Worm (Caenorhabditis elegans) whole organism, early embryonic: ENCODE measurements around the gene pat-3.

Experiments
- B0310.2 ChIP-seq: sonication (generic microtip); optimal IDR thresholded peaks from 2 replicates; lab custom pipeline; 2016; ENCODE audit warnings: mild to moderate bottlenecking, missing genetic modification characterization, missing compliant biosample characterization
- F13C5.2 ChIP-seq: sonication (generic microtip); optimal IDR thresholded peaks from 2 replicates; lab custom pipeline; 2017; ENCODE audit warnings: mild to moderate bottlenecking, missing genetic modification characterization, inconsistent platforms, missing compliant biosample characterization
- aly-1 ChIP-seq: sonication (generic microtip); optimal IDR thresholded peaks from 2 replicates; lab custom pipeline; 2016; ENCODE audit warnings: missing genetic modification characterization, missing compliant biosample characterization
- ama-1 ChIP-seq: fragments of 150-350 bp; optimal IDR thresholded peaks from 2 replicates; lab custom pipeline; 2014
- ceh-13 ChIP-seq: fragments of 200-800 bp; sonication (Bioruptor generic); optimal IDR thresholded peaks from 2 replicates; lab custom pipeline; 2018; ENCODE audit warnings: mild to moderate bottlenecking, missing genetic modification characterization, missing compliant biosample characterization
- ceh-36 ChIP-seq: sonication (generic microtip); optimal IDR thresholded peaks from 2 replicates; lab custom pipeline; 2016; ENCODE audit warnings: missing genetic modification characterization, inconsistent platforms, missing compliant biosample characterization
- ets-7 ChIP-seq: sonication (generic microtip); optimal IDR thresholded peaks from 2 replicates; lab custom pipeline; 2016; ENCODE audit warnings: missing genotype, missing genetic modification characterization, missing compliant biosample characterization
- flt-1 ChIP-seq: fragments of 200-800 bp; sonication (Bioruptor generic); IDR thresholded peaks from 2 replicates; pipeline ENCODE4 v1.3.6; 2022; ENCODE audit warnings: missing genetic modification characterization, missing compliant biosample characterization
- hmbx-1 ChIP-seq: sonication (generic microtip); optimal IDR thresholded peaks from 2 replicates; lab custom pipeline; 2016; ENCODE audit warnings: mild to moderate bottlenecking, missing genetic modification characterization, missing compliant biosample characterization
- hmg-4 ChIP-seq: fragments of 200-800 bp; sonication (Bioruptor generic); optimal IDR thresholded peaks from 2 replicates; lab custom pipeline; 2018; ENCODE audit warnings: mild to moderate bottlenecking, missing genetic modification characterization, missing compliant biosample characterization
- hnd-1 ChIP-seq: sonication (generic microtip); optimal IDR thresholded peaks from 2 replicates; lab custom pipeline; 2016; ENCODE audit warnings: missing genetic modification characterization, missing compliant biosample characterization
- pes-1 ChIP-seq: fragments of 200-800 bp; sonication (Bioruptor generic); IDR thresholded peaks from 2 replicates; pipeline ENCODE4 v1.3.6; 2022; ENCODE audit warnings: missing genetic modification reagents, missing genetic modification characterization, missing compliant biosample characterization
- scrt-1 ChIP-seq: fragments of 200-800 bp; sonication (Bioruptor generic); IDR thresholded peaks from 2 replicates; pipeline ENCODE4 v1.3.6; 2022; ENCODE audit warnings: missing genetic modification characterization, missing compliant biosample characterization
- sea-1 ChIP-seq: fragments of 200-800 bp; sonication (Bioruptor generic); conservative IDR thresholded peaks from 2 replicates; pipeline ENCODE4 v1.3.6; 2022; ENCODE audit warnings: missing genetic modification characterization, missing compliant biosample characterization
- tbx-11 ChIP-seq: fragments of 200-800 bp; sonication (Bioruptor generic); IDR thresholded peaks from 2 replicates; pipeline ENCODE4 v1.3.6; 2022; ENCODE audit warnings: missing genetic modification characterization, missing compliant biosample characterization
- tbx-37 ChIP-seq: fragments of 200-800 bp; sonication (Bioruptor generic); conservative IDR thresholded peaks from 2 replicates; pipeline ENCODE4 v1.3.6; 2022; ENCODE audit warnings: missing genetic modification reagents, missing genetic modification characterization, missing compliant biosample characterization
- tra-4 ChIP-seq: sonication (generic microtip); optimal IDR thresholded peaks from 2 replicates; lab custom pipeline; 2017; ENCODE audit warnings: missing genetic modification characterization, missing compliant biosample characterization

The pat-3 gene

ce11 chrIII:3914049-3914448 lies at the start of gene pat-3:
Gene pat-3 (minus strand): TSS chrIII:3914149.
- TF ChIP-seq tbx-11 (GFP tag; lab: Robert Waterston, UW): no peak
- no peak for TF ChIP-seq tra-4
- no peak for TF ChIP-seq flt-1
- TF ChIP-seq hmg-4 (GFP tag; lab: Kevin White, UChicago): no peak
- no peak for TF ChIP-seq ceh-13 (GFP tag; lab: Kevin White, UChicago)
- no peak for TF ChIP-seq F13C5.2 (tag; lab: Kevin White, UChicago)
- TF ChIP-seq sea-1 (GFP tag; lab: Robert Waterston, UW): no peak
- TF ChIP-seq aly-1 (tag; lab: Kevin White, UChicago): no peak
- TF ChIP-seq tbx-37 (GFP tag; lab: Robert Waterston, UW): no peak
- no peak for TF ChIP-seq hmbx-1 (tag; lab: Kevin White, UChicago)
- TF ChIP-seq pes-1 (GFP tag; lab: Robert Waterston, UW): no peak
- TF ChIP-seq B0310.2 (tag; lab: Kevin White, UChicago): no peak
- no peak for TF ChIP-seq ama-1 (lab: Kevin White, UChicago)
- no peak for TF ChIP-seq scrt-1 (GFP tag; lab: Robert Waterston, UW)
- no peak for TF ChIP-seq hnd-1 (tag; lab: Kevin White, UChicago)
- no peak for TF ChIP-seq ceh-36
- no peak for TF ChIP-seq ets-7 (tag; lab: Kevin White, UChicago)

- TF ChIP-seq flt-1 (no peak), tbx-37 (GFP tag; lab: Robert Waterston, UW) (no peak), ets-7 (tag; lab: Kevin White, UChicago) (no peak), hnd-1 (tag; lab: Kevin White, UChicago) (no peak), hmbx-1 (tag; lab: Kevin White, UChicago) (no peak), ama-1 (lab: Kevin White, UChicago) (no peak), ceh-36 (no peak), aly-1 (tag; lab: Kevin White, UChicago) (no peak), tra-4 (no peak), B0310.2 (tag; lab: Kevin White, UChicago) (no peak), pes-1 (GFP tag; lab: Robert Waterston, UW) (no peak), scrt-1 (GFP tag; lab: Robert Waterston, UW) (no peak), sea-1 (GFP tag; lab: Robert Waterston, UW) (no peak), F13C5.2 (tag; lab: Kevin White, UChicago) (no peak)
These were observed 46.0 kb upstream of the pat-3 start, which contains the start of gene R10E9.3 for ce11 chrIII:3959987-3960386. Gene R10E9.3 (plus strand): TSS chrIII:3960221.

ce11 chrIII:3959206-3959605 lies 45.3 kb upstream of the pat-3 start:
- TF ChIP-seq sea-1 (GFP tag; lab: Robert Waterston, UW): no peak
- TF ChIP-seq ama-1 (lab: Kevin White, UChicago): no peak
- TF ChIP-seq F13C5.2 (tag; lab: Kevin White, UChicago): no peak
- TF ChIP-seq B0310.2 (tag; lab: Kevin White, UChicago): no peak
- no peak for TF ChIP-seq ceh-13 (GFP tag; lab: Kevin White, UChicago)
- no peak for TF ChIP-seq aly-1 (tag; lab: Kevin White, UChicago)
- TF ChIP-seq tbx-11 (GFP tag; lab: Robert Waterston, UW): no peak
- no peak for TF ChIP-seq ets-7 (tag; lab: Kevin White, UChicago)
- no peak for TF ChIP-seq scrt-1 (GFP tag; lab: Robert Waterston, UW)
- TF ChIP-seq flt-1: no peak
- no peak for TF ChIP-seq hmg-4 (GFP tag; lab: Kevin White, UChicago)
- no peak for TF ChIP-seq tbx-37 (GFP tag; lab: Robert Waterston, UW)
- TF ChIP-seq ceh-36: no peak
- no peak for TF ChIP-seq tra-4

ce11 chrIII:3957850-3958249 lies 43.9 kb upstream of the pat-3 start:
- TF ChIP-seq ceh-36 (no peak), tra-4 (no peak), hmbx-1 (tag; lab: Kevin White, UChicago) (no peak), B0310.2 (tag; lab: Kevin White, UChicago) (no peak), scrt-1 (GFP tag; lab: Robert Waterston, UW) (no peak), tbx-11 (GFP tag; lab: Robert Waterston, UW) (no peak), sea-1 (GFP tag; lab: Robert Waterston, UW) (no peak), tbx-37 (GFP tag; lab: Robert Waterston, UW) (no peak), aly-1 (tag; lab: Kevin White, UChicago) (no peak), hnd-1 (tag; lab: Kevin White, UChicago) (no peak), ceh-13 (GFP tag; lab: Kevin White, UChicago) (no peak), F13C5.2 (tag; lab: Kevin White, UChicago) (no peak), hmg-4 (GFP tag; lab: Kevin White, UChicago) (no peak)

- TF ChIP-seq sea-1 (GFP tag; lab: Robert Waterston, UW) (no peak), ceh-13 (GFP tag; lab: Kevin White, UChicago) (no peak), tbx-11 (GFP tag; lab: Robert Waterston, UW) (no peak), hmg-4 (GFP tag; lab: Kevin White, UChicago) (no peak), tra-4 (no peak)
These were observed 43.3 kb upstream of the pat-3 start for ce11 chrIII:3957119-3957739.

- TF ChIP-seq tbx-37 (GFP tag; lab: Robert Waterston, UW): no peak
- no peak for TF ChIP-seq tbx-11 (GFP tag; lab: Robert Waterston, UW)
- TF ChIP-seq pes-1 (GFP tag; lab: Robert Waterston, UW): no peak
- no peak for TF ChIP-seq sea-1 (GFP tag; lab: Robert Waterston, UW)
- TF ChIP-seq ceh-36: no peak
- no peak for TF ChIP-seq B0310.2 (tag; lab: Kevin White, UChicago)
- TF ChIP-seq tra-4: no peak
- no peak for TF ChIP-seq ets-7 (tag; lab: Kevin White, UChicago)
These were observed 42.3 kb upstream of the pat-3 start, which contains the start of gene F37A8.5 for ce11 chrIII:3956293-3956692. Gene F37A8.5 (plus strand): TSS chrIII:3956624.

ce11 chrIII:3955674-3956073 lies 41.7 kb upstream of the pat-3 start:
- TF ChIP-seq ets-7 (tag; lab: Kevin White, UChicago) (no peak), ama-1 (lab: Kevin White, UChicago) (no peak), hnd-1 (tag; lab: Kevin White, UChicago) (no peak), tra-4 (no peak), hmg-4 (GFP tag; lab: Kevin White, UChicago) (no peak), ceh-36 (no peak), ceh-13 (GFP tag; lab: Kevin White, UChicago) (no peak), pes-1 (GFP tag; lab: Robert Waterston, UW) (no peak), hmbx-1 (tag; lab: Kevin White, UChicago) (no peak), tbx-11 (GFP tag; lab: Robert Waterston, UW) (no peak), scrt-1 (GFP tag; lab: Robert Waterston, UW) (no peak), flt-1 (no peak), F13C5.2 (tag; lab: Kevin White, UChicago) (no peak), sea-1 (GFP tag; lab: Robert Waterston, UW) (no peak), aly-1 (tag; lab: Kevin White, UChicago) (no peak), B0310.2 (tag; lab: Kevin White, UChicago) (no peak)
